Fruit fly (Drosophila melanogaster) whole organism, embryonic: ENCODE data around the gene CG9702.

Experiments used
- Abd-B ChIP-seq: fragments of 200-800 bp; sonication (Bioruptor generic); optimal IDR thresholded peaks from 2 replicates; lab custom pipeline; 2018; ENCODE audit warnings: missing biosample characterization, mild to moderate bottlenecking, missing genetic modification characterization, moderate library complexity
- Aef1 ChIP-seq: fragments of 200-800 bp; sonication (Bioruptor generic); IDR thresholded peaks from 3 replicates; pipeline ENCODE4 v1.3.6; 2022; ENCODE audit warnings: missing biosample characterization, missing genetic modification characterization
- Atf-2 ChIP-seq: fragments of 200-800 bp; sonication (Bioruptor generic); optimal IDR thresholded peaks from 2 replicates; lab custom pipeline; 2016; ENCODE audit warnings: missing biosample characterization, missing genetic modification characterization
- Blimp-1 ChIP-seq: fragments of 200-800 bp; sonication (Bioruptor generic); optimal IDR thresholded peaks from 3 replicates; lab custom pipeline; 2018; ENCODE audit warnings: missing biosample characterization, missing genetic modification characterization, mild to moderate bottlenecking, moderate library complexity, missing genetic modification reagents
- CG10979 ChIP-seq: fragments of 200-800 bp; sonication (Bioruptor generic); optimal IDR thresholded peaks from 2 replicates; lab custom pipeline; 2018; ENCODE audit warnings: missing biosample characterization, mild to moderate bottlenecking, missing genetic modification characterization, moderate library complexity
- CG11504 ChIP-seq: fragments of 200-800 bp; sonication (Bioruptor generic); optimal IDR thresholded peaks from 3 replicates; lab custom pipeline; 2019; ENCODE audit warnings: missing biosample characterization, mild to moderate bottlenecking, missing genetic modification characterization, moderate library complexity
- CG12769 ChIP-seq: fragments of 200-800 bp; sonication (Bioruptor generic); optimal IDR thresholded peaks from 2 replicates; lab custom pipeline; 2019; ENCODE audit warnings: missing biosample characterization, mild to moderate bottlenecking, missing genetic modification characterization, moderate library complexity
- CG13123 ChIP-seq: fragments of 200-800 bp; sonication (Bioruptor generic); optimal IDR thresholded peaks from 2 replicates; lab custom pipeline; 2016; ENCODE audit warnings: missing biosample characterization, missing genetic modification characterization
- CG15696 ChIP-seq: fragments of 200-800 bp; sonication (Bioruptor generic); optimal IDR thresholded peaks from 2 replicates; lab custom pipeline; 2019; ENCODE audit warnings: missing biosample characterization, mild to moderate bottlenecking, missing genetic modification characterization, moderate library complexity
- CG1602 ChIP-seq: fragments of 200-800 bp; sonication (Bioruptor generic); optimal IDR thresholded peaks from 3 replicates; lab custom pipeline; 2016; ENCODE audit warnings: missing biosample characterization, missing genetic modification characterization
- CG1603 ChIP-seq: fragments of 200-800 bp; sonication (Bioruptor generic); optimal IDR thresholded peaks from 2 replicates; lab custom pipeline; 2019; ENCODE audit warnings: missing biosample characterization, mild to moderate bottlenecking, missing genetic modification characterization, moderate library complexity
- CG16815 ChIP-seq: fragments of 200-800 bp; sonication (Bioruptor generic); optimal IDR thresholded peaks from 3 replicates; lab custom pipeline; 2017; ENCODE audit warnings: missing biosample characterization, mild to moderate bottlenecking, missing genetic modification characterization
- CG18476 ChIP-seq: fragments of 200-800 bp; sonication (Bioruptor generic); optimal IDR thresholded peaks from 2 replicates; lab custom pipeline; 2016; ENCODE audit warnings: missing biosample characterization, mild to moderate bottlenecking, missing genetic modification characterization
- CG2116 ChIP-seq: fragments of 200-800 bp; sonication (Bioruptor generic); optimal IDR thresholded peaks from 3 replicates; lab custom pipeline; 2018; ENCODE audit warnings: missing biosample characterization, mild to moderate bottlenecking, missing genetic modification characterization
- CG3065 ChIP-seq: fragments of 200-800 bp; sonication (Bioruptor generic); optimal IDR thresholded peaks from 2 replicates; lab custom pipeline; 2016; ENCODE audit warnings: missing biosample characterization, missing genetic modification characterization
- CG31441 ChIP-seq: fragments of 200-800 bp; sonication (Bioruptor generic); IDR thresholded peaks from 2 replicates; pipeline ENCODE4 v1.3.6; 2022; ENCODE audit warnings: missing biosample characterization, missing genetic modification characterization
- CG4820 ChIP-seq: fragments of 200-800 bp; sonication (Bioruptor generic); optimal IDR thresholded peaks from 3 replicates; lab custom pipeline; 2016; ENCODE audit warnings: missing biosample characterization, missing genetic modification characterization
- CG6765 ChIP-seq: fragments of 200-800 bp; sonication (Bioruptor generic); optimal IDR thresholded peaks from 3 replicates; lab custom pipeline; 2017; ENCODE audit warnings: missing biosample characterization, mild to moderate bottlenecking, missing genetic modification characterization
- CG6813 ChIP-seq: fragments of 200-800 bp; sonication (Bioruptor generic); optimal IDR thresholded peaks from 2 replicates; lab custom pipeline; 2017; ENCODE audit warnings: missing biosample characterization, missing genetic modification characterization, mild to moderate bottlenecking, moderate library complexity, missing genetic modification reagents
- CG7556 ChIP-seq: fragments of 200-800 bp; sonication (Bioruptor generic); optimal IDR thresholded peaks from 2 replicates; lab custom pipeline; 2017; ENCODE audit warnings: missing biosample characterization, mild to moderate bottlenecking, missing genetic modification characterization
- CG7745 ChIP-seq: fragments of 200-800 bp; sonication (Bioruptor generic); optimal IDR thresholded peaks from 2 replicates; lab custom pipeline; 2018; ENCODE audit warnings: missing biosample characterization, mild to moderate bottlenecking, missing genetic modification characterization, moderate library complexity
- CG8944 ChIP-seq: fragments of 200-800 bp; sonication (Bioruptor generic); optimal IDR thresholded peaks from 3 replicates; lab custom pipeline; 2016; ENCODE audit warnings: missing biosample characterization, missing genetic modification characterization
- CoRest ChIP-seq: fragments of 200-800 bp; sonication (Bioruptor generic); optimal IDR thresholded peaks from 3 replicates; lab custom pipeline; 2018; ENCODE audit warnings: missing biosample characterization, mild to moderate bottlenecking, missing genetic modification characterization, moderate library complexity
- Ets97D ChIP-seq: fragments of 200-800 bp; sonication (Bioruptor generic); optimal IDR thresholded peaks from 3 replicates; lab custom pipeline; 2016; ENCODE audit warnings: missing biosample characterization, missing genetic modification characterization
- Mrtf ChIP-seq: fragments of 200-800 bp; sonication (Bioruptor generic); IDR thresholded peaks from 3 replicates; pipeline ENCODE4 v1.3.6; 2022; ENCODE audit warnings: missing biosample characterization, missing genetic modification characterization
- NfI ChIP-seq: fragments of 200-800 bp; sonication (Bioruptor generic); optimal IDR thresholded peaks from 3 replicates; lab custom pipeline; 2018; ENCODE audit warnings: missing biosample characterization, mild to moderate bottlenecking, missing genetic modification characterization, moderate library complexity
- Side ChIP-seq: fragments of 200-800 bp; sonication (Bioruptor generic); optimal IDR thresholded peaks from 2 replicates; lab custom pipeline; 2016; ENCODE audit warnings: missing biosample characterization, missing genetic modification characterization
- Xrp1 ChIP-seq: fragments of 200-800 bp; sonication (Bioruptor generic); IDR thresholded peaks from 2 replicates; pipeline ENCODE4 v1.3.6; 2022; ENCODE audit warnings: missing biosample characterization, missing genetic modification characterization
- al ChIP-seq: fragments of 200-800 bp; sonication (Bioruptor generic); IDR thresholded peaks from 2 replicates; pipeline ENCODE4 v1.3.6; 2022; ENCODE audit warnings: missing biosample characterization, missing genetic modification characterization
- bcd ChIP-seq: fragments of 200-800 bp; sonication (Bioruptor generic); optimal IDR thresholded peaks from 2 replicates; lab custom pipeline; 2017; ENCODE audit warnings: missing biosample characterization, mild to moderate bottlenecking, missing genetic modification characterization
- crol ChIP-seq: fragments of 200-800 bp; sonication (Bioruptor generic); IDR thresholded peaks from 2 replicates; pipeline ENCODE4 v1.3.6; 2022; ENCODE audit warnings: missing biosample characterization, missing genetic modification characterization
- dimm ChIP-seq: fragments of 200-800 bp; sonication (Bioruptor generic); IDR thresholded peaks from 2 replicates; pipeline ENCODE4 v1.3.6; 2022; ENCODE audit warnings: missing biosample characterization, missing genetic modification characterization
- dmrt11E ChIP-seq: fragments of 200-800 bp; sonication (Bioruptor generic); optimal IDR thresholded peaks from 3 replicates; lab custom pipeline; 2018; ENCODE audit warnings: missing biosample characterization, mild to moderate bottlenecking, missing genetic modification characterization, moderate library complexity
- fd96Cb ChIP-seq: fragments of 200-800 bp; sonication (Bioruptor generic); optimal IDR thresholded peaks from 2 replicates; lab custom pipeline; 2018; ENCODE audit warnings: missing biosample characterization, mild to moderate bottlenecking, missing genetic modification characterization, moderate library complexity
- ftz-f1 ChIP-seq: fragments of 200-800 bp; sonication (Bioruptor generic); optimal IDR thresholded peaks from 2 replicates; lab custom pipeline; 2016; ENCODE audit warnings: missing biosample characterization, missing genetic modification characterization
- kay ChIP-seq: fragments of 200-800 bp; sonication (Bioruptor generic); optimal IDR thresholded peaks from 2 replicates; lab custom pipeline; 2016; ENCODE audit warnings: missing biosample characterization, missing genetic modification characterization
- klu ChIP-seq: fragments of 200-800 bp; sonication (Bioruptor generic); IDR thresholded peaks from 2 replicates; pipeline ENCODE4 v1.3.6; 2022; ENCODE audit warnings: missing biosample characterization, missing genetic modification characterization
- kni ChIP-seq: fragments of 200-800 bp; sonication (Bioruptor generic); optimal IDR thresholded peaks from 3 replicates; lab custom pipeline; 2017; ENCODE audit warnings: mild to moderate bottlenecking, missing biosample characterization, missing genetic modification reagents, missing genetic modification characterization
- lilli ChIP-seq: fragments of 200-800 bp; sonication (Bioruptor generic); optimal IDR thresholded peaks from 3 replicates; lab custom pipeline; 2016; ENCODE audit warnings: missing biosample characterization, missing genetic modification characterization
- nmo ChIP-seq: fragments of 200-800 bp; sonication (Bioruptor generic); optimal IDR thresholded peaks from 2 replicates; lab custom pipeline; 2018; ENCODE audit warnings: missing biosample characterization, mild to moderate bottlenecking, missing genetic modification characterization, moderate library complexity
- pzg ChIP-seq: fragments of 200-800 bp; sonication (Bioruptor generic); optimal IDR thresholded peaks from 3 replicates; lab custom pipeline; 2018; ENCODE audit warnings: missing biosample characterization, mild to moderate bottlenecking, missing genetic modification characterization, moderate library complexity
- stc ChIP-seq: fragments of 200-800 bp; sonication (Bioruptor generic); IDR thresholded peaks from 2 replicates; pipeline ENCODE4 v1.3.6; 2022; ENCODE audit warnings: missing biosample characterization, missing genetic modification characterization
- stwl ChIP-seq: fragments of 200-800 bp; sonication (Bioruptor generic); optimal IDR thresholded peaks from 3 replicates; lab custom pipeline; 2018; ENCODE audit warnings: missing biosample characterization, mild to moderate bottlenecking, missing genetic modification characterization, moderate library complexity
- tap ChIP-seq: fragments of 200-800 bp; optimal IDR thresholded peaks from 3 replicates; lab custom pipeline; 2019; ENCODE audit warnings: missing biosample characterization, mild to moderate bottlenecking, missing genetic modification characterization, moderate library complexity
- tll ChIP-seq, 2 experiments: fragments of 200-800 bp in 1 of 2; fragments of >200 bp in 1 of 2; sonication (Bioruptor generic) in 1 of 2; optimal IDR thresholded peaks; 2 replicates each; lab custom pipeline; 2017 to 2019; ENCODE audit warnings: missing biosample characterization in 2 of 2, missing genetic modification characterization in 2 of 2, mild to moderate bottlenecking in 1 of 2, moderate library complexity in 1 of 2
- trem ChIP-seq: fragments of 200-800 bp; optimal IDR thresholded peaks from 3 replicates; lab custom pipeline; 2019; ENCODE audit warnings: missing biosample characterization, mild to moderate bottlenecking, missing genetic modification characterization, moderate library complexity
- unpg ChIP-seq: fragments of 200-800 bp; sonication (Bioruptor generic); optimal IDR thresholded peaks from 3 replicates; lab custom pipeline; 2018; ENCODE audit warnings: missing biosample characterization, mild to moderate bottlenecking, missing genetic modification characterization, moderate library complexity
- vvl ChIP-seq: fragments of 200-800 bp; sonication (Bioruptor generic); IDR thresholded peaks from 2 replicates; pipeline ENCODE4 v1.3.6; 2022; ENCODE audit warnings: missing biosample characterization, missing genetic modification characterization
- wor ChIP-seq: fragments of 200-800 bp; sonication (Bioruptor generic); IDR thresholded peaks from 2 replicates; pipeline ENCODE4 v1.3.6; 2022; ENCODE audit warnings: missing biosample characterization, missing genetic modification characterization

Gene CG9702

DNA sequence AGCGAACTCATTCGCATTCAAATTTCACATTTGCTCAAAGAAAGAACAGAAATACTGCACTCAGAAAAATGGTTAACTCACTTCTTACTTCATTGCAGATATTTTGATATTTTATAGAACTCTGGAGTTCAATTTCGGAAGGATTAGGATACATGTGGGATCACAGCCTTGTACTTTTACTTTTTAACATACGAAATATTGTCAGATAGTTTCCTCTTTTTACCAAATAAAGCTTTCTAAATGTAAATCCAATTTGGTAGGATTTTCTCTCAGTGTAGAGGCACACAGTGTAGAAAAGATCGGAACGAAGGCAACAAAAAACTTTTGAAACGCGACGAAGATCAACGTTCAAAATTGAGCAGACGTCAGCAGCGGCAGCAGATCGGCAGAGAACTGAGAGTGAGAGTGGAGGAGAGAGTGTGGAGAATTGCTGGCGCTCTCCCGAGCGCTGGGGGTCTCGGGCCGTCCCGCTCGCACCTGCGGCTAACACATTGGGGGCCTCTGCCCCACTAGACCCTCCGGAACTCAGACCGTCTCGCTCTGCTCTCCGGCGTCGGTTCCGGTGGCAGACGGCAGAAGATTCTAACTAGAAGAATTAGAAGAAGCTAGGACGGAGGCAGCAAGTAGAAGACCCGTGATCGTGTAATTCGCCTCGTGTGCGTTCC, 47.1 kb upstream of the CG9702 start, which contains the start of gene tmod (continued):
- TF ChIP-seq CG7556 (GFP tag; lab: Kevin White, UChicago), result peak; percentile 18
- peak; percentile 5 for TF ChIP-seq CG15696 (tag; lab: Kevin White, UChicago)
- TF ChIP-seq bcd (GFP tag; lab: Kevin White, UChicago), result peak; percentile 59
- TF ChIP-seq vvl, result peak; percentile 32; the same call in 1 of the 2 replicates
- no peak for TF ChIP-seq al (GFP tag; lab: Robert Waterston, UW)
- TF ChIP-seq CG12769 (tag; lab: Kevin White, UChicago), result peak; percentile 28
- no peak for TF ChIP-seq CG2116 (GFP tag; lab: Kevin White, UChicago)
- peak; percentile 45 for TF ChIP-seq CG18476 (GFP tag; lab: Kevin White, UChicago)
- no peak for TF ChIP-seq Aef1
- TF ChIP-seq Atf-2 (GFP tag; lab: Kevin White, UChicago), result peak; percentile 27
- TF ChIP-seq CG6813, result peak; percentile 7
- TF ChIP-seq klu (GFP tag; lab: Robert Waterston, UW), result no peak
- peak; percentile 17 for TF ChIP-seq kni (GFP tag; lab: Kevin White, UChicago)
- peak; percentile 78 for TF ChIP-seq CG10979 (tag; lab: Kevin White, UChicago)
- peak; percentile 29; the same call in 1 of the 2 replicates for TF ChIP-seq Xrp1 (GFP tag; lab: Robert Waterston, UW)
- TF ChIP-seq CG1603 (tag; lab: Kevin White, UChicago), result peak; percentile 45
- TF ChIP-seq CG1602 (GFP tag; lab: Kevin White, UChicago), result peak; percentile 5
- no peak for TF ChIP-seq kay (GFP tag; lab: Kevin White, UChicago)
- TF ChIP-seq CG13123 (GFP tag; lab: Kevin White, UChicago), result no peak
- peak; percentile 1 for TF ChIP-seq lilli (GFP tag; lab: Kevin White, UChicago)
- TF ChIP-seq CG3065 (GFP tag; lab: Kevin White, UChicago), result no peak
- peak; percentile 46 for TF ChIP-seq tap (tag; lab: Kevin White, UChicago)
- TF ChIP-seq ftz-f1, result peak; percentile 36
- TF ChIP-seq CG11504 (tag; lab: Kevin White, UChicago), result peak; percentile 74
- TF ChIP-seq Side (GFP tag; lab: Kevin White, UChicago), result peak; percentile 3
- TF ChIP-seq nmo (GFP tag; lab: Kevin White, UChicago), result peak; percentile 72
- TF ChIP-seq unpg, result peak; percentile 64
- peak; percentile 59 for TF ChIP-seq trem
- TF ChIP-seq CG6765 (GFP tag; lab: Kevin White, UChicago), result peak; percentile 3
- TF ChIP-seq CoRest, result peak; percentile 66
- TF ChIP-seq Mrtf (GFP tag; lab: Robert Waterston, UW), result no peak
- peak; percentile 41 for TF ChIP-seq CG8944 (GFP tag; lab: Kevin White, UChicago)
- TF ChIP-seq Ets97D (GFP tag; lab: Kevin White, UChicago), result peak; percentile 7
- TF ChIP-seq pzg (GFP tag; lab: Kevin White, UChicago), result no peak
- no peak for TF ChIP-seq wor (GFP tag; lab: Robert Waterston, UW)
- peak; percentile 13; the same call in 1 of the 2 replicates for TF ChIP-seq dimm
- TF ChIP-seq dmrt11E (tag; lab: Kevin White, UChicago), result peak; percentile 62
- TF ChIP-seq NfI (GFP tag; lab: Kevin White, UChicago), result peak; percentile 1
- peak; percentile 76 for TF ChIP-seq fd96Cb
- peak; percentile 55 for TF ChIP-seq CG31441
- peak; percentile 26 for TF ChIP-seq Abd-B (GFP tag; lab: Kevin White, UChicago)
- peak; percentile 43 for TF ChIP-seq CG4820 (GFP tag; lab: Kevin White, UChicago)
- TF ChIP-seq tll (GFP tag; optimal IDR thresholded peaks at IDR 0.05; lab: Kevin White, UChicago), result no peak
- 0 out of 2 replicates have a peak, but pooled peaks have one; percentile 6 for TF ChIP-seq stc (GFP tag; lab: Robert Waterston, UW)
- TF ChIP-seq crol, result peak; percentile 85
- TF ChIP-seq stwl (tag; lab: Kevin White, UChicago), result no peak
- peak; percentile 74 for TF ChIP-seq Blimp-1 (GFP tag; lab: Kevin White, UChicago)
- no peak for TF ChIP-seq CG7745
- TF ChIP-seq CG16815 (GFP tag; lab: Kevin White, UChicago), result peak; percentile 18
